Fruit fly (Drosophila melanogaster): ENCODE data around the gene CG2926.

Gene CG2926

dm6 chr3R:5563420-5563819 lies 24.8 kb downstream of the CG2926 start, which contains the start of gene Pi4KIIalpha (continued):
- TF ChIP-seq ttk (GFP tag; IDR thresholded peaks at IDR 0.05) (no peak), Myb (GFP tag; optimal IDR thresholded peaks at IDR 0.05) (peak; percentile 10), Gsc (GFP tag; IDR thresholded peaks at IDR 0.05) (no peak), pzg (GFP tag; optimal IDR thresholded peaks at IDR 0.05) (peak; percentile 69), schlank (tag; optimal IDR thresholded peaks at IDR 0.05) (no peak), nerfin-1 (tag; optimal IDR thresholded peaks at IDR 0.05) (no peak), ewg (GFP tag; optimal IDR thresholded peaks at IDR 0.05) (no peak), ato (GFP tag; IDR thresholded peaks at IDR 0.05; ENCODE audit: partially characterized antibody) (no peak), gem (tag; optimal IDR thresholded peaks at IDR 0.05) (no peak), CG11247 (GFP tag; IDR thresholded peaks at IDR 0.05) (no peak), rib (GFP tag; IDR thresholded peaks at IDR 0.05) (peak; percentile 80), Ada2b (GFP tag; IDR thresholded peaks at IDR 0.05) (no peak), amos (GFP tag; IDR thresholded peaks at IDR 0.05; ENCODE audit: partially characterized antibody) (peak; percentile 25; the same call in 1 of the 2 replicates), Hand (GFP tag; optimal IDR thresholded peaks at IDR 0.05) (no peak), CG12391 (tag; optimal IDR thresholded peaks at IDR 0.05) (no peak), vnd (GFP tag; IDR thresholded peaks at IDR 0.05; ENCODE audit: partially characterized antibody) (no peak), Dp (GFP tag; optimal IDR thresholded peaks at IDR 0.05) (peak; percentile 89), CG13287 (GFP tag; IDR thresholded peaks at IDR 0.05; ENCODE audit: partially characterized antibody) (peak; percentile 54), NFAT (GFP tag; IDR thresholded peaks at IDR 0.05) (no peak), ash1 (GFP tag; optimal IDR thresholded peaks at IDR 0.05) (no peak), lilli (GFP tag; optimal IDR thresholded peaks at IDR 0.05) (no peak), phol (tag; optimal IDR thresholded peaks at IDR 0.05) (peak; percentile 69), grn (GFP tag; optimal IDR thresholded peaks at IDR 0.05) (no peak), Oli (tag; optimal IDR thresholded peaks at IDR 0.05) (no peak), YL-1 (GFP tag; optimal IDR thresholded peaks at IDR 0.05) (peak; percentile 14), CG2116 (GFP tag; optimal IDR thresholded peaks at IDR 0.05) (peak; percentile 21), CG17361 (GFP tag; IDR thresholded peaks at IDR 0.05) (no peak), esg (GFP tag; conservative IDR thresholded peaks at IDR 0.05) (no peak), CG7987 (GFP tag; optimal IDR thresholded peaks at IDR 0.05) (no peak), CG11696 (GFP tag; IDR thresholded peaks at IDR 0.05) (no peak), cad (GFP tag; optimal IDR thresholded peaks at IDR 0.05) (no peak), zfh2 (GFP tag; optimal IDR thresholded peaks at IDR 0.05) (no peak), mam (GFP tag; optimal IDR thresholded peaks at IDR 0.05) (no peak), CG17568 (GFP tag; optimal IDR thresholded peaks at IDR 0.05) (no peak), sug (tag; optimal IDR thresholded peaks at IDR 0.05) (no peak), sim (GFP tag; IDR thresholded peaks at IDR 0.05) (no peak), Camta (GFP tag; optimal IDR thresholded peaks at IDR 0.05) (no peak), CG9727 (GFP tag; optimal IDR thresholded peaks at IDR 0.05) (no peak), HHEX (GFP tag; optimal IDR thresholded peaks at IDR 0.05) (no peak), Dref (GFP tag; IDR thresholded peaks at IDR 0.05) (peak; percentile 59), chif (GFP tag; optimal IDR thresholded peaks at IDR 0.05) (no peak), CG7963 (GFP tag; IDR thresholded peaks at IDR 0.05; ENCODE audit: partially characterized antibody) (no peak), gcm2 (GFP tag; optimal IDR thresholded peaks at IDR 0.05) (no peak), CG5180 (GFP tag; optimal IDR thresholded peaks at IDR 0.05) (no peak), CG3726 (GFP tag; IDR thresholded peaks at IDR 0.05) (no peak), CG1529 (GFP tag; optimal IDR thresholded peaks at IDR 0.05) (no peak), Bgb (GFP tag; IDR thresholded peaks at IDR 0.05; ENCODE audit: partially characterized antibody) (no peak), shn (GFP tag; optimal IDR thresholded peaks at IDR 0.05) (no peak), bbx (GFP tag; IDR thresholded peaks at IDR 0.05; ENCODE audit: partially characterized antibody) (no peak), CG32772 (GFP tag; IDR thresholded peaks at IDR 0.05) (no peak), HmgZ (tag; optimal IDR thresholded peaks at IDR 0.05) (peak; percentile 16)
